Fruit fly (Drosophila melanogaster) whole organism, adult: Measurements from ENCODE around the gene Nulp1.

Source experiments
- CG11617 ChIP-seq: fragments of 200-800 bp; sonication (Bioruptor generic); optimal IDR thresholded peaks from 2 replicates; lab custom pipeline; 2017; ENCODE audit warnings: mild to moderate bottlenecking, missing biosample characterization, missing genetic modification reagents, missing genetic modification characterization
- CG12768 ChIP-seq: fragments of 200-800 bp; sonication (Bioruptor generic); optimal IDR thresholded peaks from 2 replicates; lab custom pipeline; 2017; ENCODE audit warnings: missing biosample characterization, missing genetic modification characterization, mild to moderate bottlenecking, moderate library complexity, missing genetic modification reagents
- CG14711 ChIP-seq: fragments of 200-800 bp; sonication (Bioruptor generic); optimal IDR thresholded peaks from 2 replicates; lab custom pipeline; 2018; ENCODE audit warnings: missing biosample characterization, mild to moderate bottlenecking, missing genetic modification characterization, moderate library complexity
- CG1620 ChIP-seq: fragments of 200-800 bp; sonication (Bioruptor generic); optimal IDR thresholded peaks from 2 replicates; lab custom pipeline; 2016; ENCODE audit warnings: missing biosample characterization, missing genetic modification characterization
- CG33017 ChIP-seq: fragments of 200-800 bp; sonication (Bioruptor generic); optimal IDR thresholded peaks from 2 replicates; lab custom pipeline; 2018; ENCODE audit warnings: missing biosample characterization, mild to moderate bottlenecking, missing genetic modification characterization, moderate library complexity
- CG5204 ChIP-seq: fragments of 200-800 bp; sonication (Bioruptor generic); optimal IDR thresholded peaks from 2 replicates; lab custom pipeline; 2016; ENCODE audit warnings: missing biosample characterization, missing genetic modification characterization
- CG7045 ChIP-seq: fragments of 200-800 bp; sonication (Bioruptor generic); optimal IDR thresholded peaks from 2 replicates; lab custom pipeline; 2017; ENCODE audit warnings: missing biosample characterization, mild to moderate bottlenecking, missing genetic modification characterization
- CG7101 ChIP-seq: fragments of 200-800 bp; sonication (Bioruptor generic); optimal IDR thresholded peaks from 2 replicates; lab custom pipeline; 2018; ENCODE audit warnings: missing biosample characterization, mild to moderate bottlenecking, missing genetic modification characterization, moderate library complexity
- Clk ChIP-seq: fragments of 200-800 bp; sonication (Bioruptor generic); optimal IDR thresholded peaks from 2 replicates; lab custom pipeline; 2017; ENCODE audit warnings: missing biosample characterization, missing genetic modification characterization
- Crg-1 ChIP-seq: fragments of 200-800 bp; sonication (Bioruptor generic); optimal IDR thresholded peaks from 2 replicates; lab custom pipeline; 2016; ENCODE audit warnings: missing biosample characterization, missing genetic modification characterization
- Hr96 ChIP-seq: fragments of 200-800 bp; sonication (Bioruptor generic); optimal IDR thresholded peaks from 2 replicates; lab custom pipeline; 2016; ENCODE audit warnings: missing biosample characterization, missing genetic modification characterization
- Mnt ChIP-seq: fragments of 200-800 bp; sonication (Bioruptor generic); optimal IDR thresholded peaks from 2 replicates; lab custom pipeline; 2016; ENCODE audit warnings: missing biosample characterization, mild to moderate bottlenecking, missing genetic modification characterization
- bab1 ChIP-seq: fragments of 200-800 bp; sonication (Bioruptor generic); optimal IDR thresholded peaks from 3 replicates; lab custom pipeline; 2019; ENCODE audit warnings: missing biosample characterization, mild to moderate bottlenecking, missing genetic modification characterization, moderate library complexity
- cic ChIP-seq: fragments of 200-800 bp; sonication (Bioruptor generic); optimal IDR thresholded peaks from 2 replicates; lab custom pipeline; 2017; ENCODE audit warnings: missing biosample characterization, mild to moderate bottlenecking, missing genetic modification characterization, moderate library complexity
- cnc ChIP-seq, 2 experiments: fragments of >200 bp; optimal IDR thresholded peaks; 2 replicates each; lab custom pipeline; 2017
- kay ChIP-seq: fragments of 200-800 bp; sonication (Bioruptor generic); peaks from one replicate; lab custom pipeline; 2016; ENCODE audit warnings: missing biosample characterization, missing genetic modification characterization, borderline replicate concordance
- ovo ChIP-seq: fragments of 200-800 bp; sonication (Bioruptor generic); optimal IDR thresholded peaks from 2 replicates; lab custom pipeline; 2016; ENCODE audit warnings: missing biosample characterization, missing genetic modification characterization
- pad ChIP-seq: fragments of 200-800 bp; sonication (Bioruptor generic); optimal IDR thresholded peaks from 3 replicates; lab custom pipeline; 2017; ENCODE audit warnings: missing biosample characterization, missing genetic modification characterization, mild to moderate bottlenecking, moderate library complexity, missing genetic modification reagents
- tj ChIP-seq: fragments of 200-800 bp; sonication (Bioruptor generic); optimal IDR thresholded peaks from 3 replicates; lab custom pipeline; 2017; ENCODE audit warnings: missing biosample characterization, mild to moderate bottlenecking, missing genetic modification characterization, moderate library complexity
- toe ChIP-seq: fragments of 200-800 bp; sonication (Bioruptor generic); optimal IDR thresholded peaks from 2 replicates; lab custom pipeline; 2016; ENCODE audit warnings: missing biosample characterization, missing genetic modification characterization

Nulp1 gene

dm6 chr3L:8096106-8096558, 14.0 kb upstream of the Nulp1 start:
- TF ChIP-seq CG1620 (GFP tag; lab: Kevin White, UChicago): peak; percentile 87
- peak; percentile 99 for TF ChIP-seq CG7045 (GFP tag; lab: Kevin White, UChicago)
- TF ChIP-seq ovo: peak; percentile 96
- TF ChIP-seq cic (GFP tag; lab: Kevin White, UChicago): peak; percentile 85
- TF ChIP-seq Hr96 (GFP tag; lab: Kevin White, UChicago): peak; percentile 89
- TF ChIP-seq Crg-1: peak; percentile 94
- TF ChIP-seq CG33017: peak; percentile 98
- peak; percentile 94 for TF ChIP-seq CG14711 (tag; lab: Kevin White, UChicago)
- peak; percentile 93 for TF ChIP-seq Mnt (GFP tag; lab: Kevin White, UChicago)
- TF ChIP-seq CG12768 (GFP tag; lab: Kevin White, UChicago): peak; percentile 99
- peak; percentile 96 for TF ChIP-seq bab1 (GFP tag; lab: Kevin White, UChicago)
- TF ChIP-seq cnc (optimal IDR thresholded peaks at IDR 0.05; lab: Kevin White, UChicago): no peak
- peak; percentile 96 for TF ChIP-seq Clk (GFP tag; lab: Kevin White, UChicago)
- peak; percentile 90 for TF ChIP-seq pad
- peak; percentile 96 for TF ChIP-seq toe
- TF ChIP-seq CG7101: peak; percentile 98
- peak; percentile 99 for TF ChIP-seq CG11617 (GFP tag; lab: Kevin White, UChicago)
- peak; percentile 98 for TF ChIP-seq kay (GFP tag; lab: Kevin White, UChicago)
- TF ChIP-seq tj (GFP tag; lab: Kevin White, UChicago): peak; percentile 92
- TF ChIP-seq CG5204 (GFP tag; lab: Kevin White, UChicago): peak; percentile 95

- TF ChIP-seq toe (no peak), ovo (no peak), Crg-1 (no peak), CG14711 (tag; lab: Kevin White, UChicago) (no peak), CG7101 (no peak), CG1620 (GFP tag; lab: Kevin White, UChicago) (no peak), Hr96 (GFP tag; lab: Kevin White, UChicago) (no peak), CG33017 (no peak)
These were observed 13.1 kb upstream of the Nulp1 start for dm6 chr3L:8097101-8097500.

dm6 chr3L:8108201-8108600, 2.0 kb upstream of the Nulp1 start:
- TF ChIP-seq Mnt (GFP tag; lab: Kevin White, UChicago) (no peak), toe (no peak), CG12768 (GFP tag; lab: Kevin White, UChicago) (no peak), CG33017 (no peak), Clk (GFP tag; lab: Kevin White, UChicago) (no peak), CG11617 (GFP tag; lab: Kevin White, UChicago) (no peak), CG1620 (GFP tag; lab: Kevin White, UChicago) (no peak), kay (GFP tag; lab: Kevin White, UChicago) (no peak), cic (GFP tag; lab: Kevin White, UChicago) (no peak), CG7101 (no peak), Hr96 (GFP tag; lab: Kevin White, UChicago) (no peak), CG14711 (tag; lab: Kevin White, UChicago) (no peak), cnc (optimal IDR thresholded peaks at IDR 0.05; lab: Kevin White, UChicago) (no peak), tj (GFP tag; lab: Kevin White, UChicago) (no peak), CG5204 (GFP tag; lab: Kevin White, UChicago) (no peak), bab1 (GFP tag; lab: Kevin White, UChicago) (no peak), ovo (no peak)

- TF ChIP-seq kay (GFP tag; lab: Kevin White, UChicago): no peak
- no peak for TF ChIP-seq CG11617 (GFP tag; lab: Kevin White, UChicago)
- no peak for TF ChIP-seq bab1 (GFP tag; lab: Kevin White, UChicago)
- no peak for TF ChIP-seq CG7101
- TF ChIP-seq Mnt (GFP tag; lab: Kevin White, UChicago): no peak
- TF ChIP-seq ovo: no peak
- no peak for TF ChIP-seq CG33017
- TF ChIP-seq tj (GFP tag; lab: Kevin White, UChicago): no peak
These were observed 1.3 kb upstream of the Nulp1 start, which contains the start of gene fan for dm6 chr3L:8108886-8109285. Gene fan (plus strand): TSS chr3L:8109132.

- TF ChIP-seq CG7045 (GFP tag; lab: Kevin White, UChicago): peak; percentile 88
- peak; percentile 94 for TF ChIP-seq Crg-1
- TF ChIP-seq tj (GFP tag; lab: Kevin White, UChicago): peak; percentile 56
- peak; percentile 77 for TF ChIP-seq cic (GFP tag; lab: Kevin White, UChicago)
- TF ChIP-seq Hr96 (GFP tag; lab: Kevin White, UChicago): no peak
- peak; percentile 79 for TF ChIP-seq CG33017
- TF ChIP-seq bab1 (GFP tag; lab: Kevin White, UChicago): peak; percentile 88
- TF ChIP-seq ovo: peak; percentile 72
- peak; percentile 89 for TF ChIP-seq CG1620 (GFP tag; lab: Kevin White, UChicago)
- peak; percentile 86 for TF ChIP-seq CG7101
- TF ChIP-seq CG5204 (GFP tag; lab: Kevin White, UChicago): no peak
- peak; percentile 77 for TF ChIP-seq CG14711 (tag; lab: Kevin White, UChicago)
- TF ChIP-seq CG12768 (GFP tag; lab: Kevin White, UChicago): peak; percentile 91
- no peak for TF ChIP-seq cnc (optimal IDR thresholded peaks at IDR 0.05; lab: Kevin White, UChicago)
- peak; percentile 95 for TF ChIP-seq Mnt (GFP tag; lab: Kevin White, UChicago)
- TF ChIP-seq pad: peak; percentile 79
- TF ChIP-seq Clk (GFP tag; lab: Kevin White, UChicago): peak; percentile 78
- TF ChIP-seq kay (GFP tag; lab: Kevin White, UChicago): peak; percentile 99
- TF ChIP-seq CG11617 (GFP tag; lab: Kevin White, UChicago): peak; percentile 84
- TF ChIP-seq toe: no peak
These were observed 5.8 kb downstream of the Nulp1 start, which contains the start of the genes Arp3 and msk for dm6 chr3L:8115864-8116528. Gene Arp3 (minus strand): TSS chr3L:8115902. Gene msk (plus strand): TSS chr3L:8116179.
